Worm (Caenorhabditis elegans) whole organism, L2 larva: ENCODE measurements around the gene W02F12.8.

Source experiments
- R02D3.7 ChIP-seq: fragments of 150-350 bp; optimal IDR thresholded peaks from 2 replicates; lab custom pipeline; 2014; ENCODE audit warnings: missing biosample characterization, missing genetic modification characterization
- alr-1 ChIP-seq: fragments of 150-350 bp; optimal IDR thresholded peaks from 2 replicates; lab custom pipeline; 2014; ENCODE audit warnings: missing biosample characterization, missing genetic modification characterization
- dmd-4 ChIP-seq: sonication (generic microtip); optimal IDR thresholded peaks from 2 replicates; lab custom pipeline; 2017; ENCODE audit warnings: missing biosample characterization, missing genetic modification characterization
- egl-27 ChIP-seq: sonication (generic microtip); optimal IDR thresholded peaks from 3 replicates; lab custom pipeline; 2017; ENCODE audit warnings: missing biosample characterization, missing genetic modification reagents, missing genetic modification characterization
- elt-1 ChIP-seq: fragments of 150-350 bp; optimal IDR thresholded peaks from 2 replicates; lab custom pipeline; 2014; ENCODE audit warnings: missing biosample characterization, missing genetic modification characterization
- mdl-1 ChIP-seq, 2 experiments: fragments of 150-350 bp in 1 of 2; sonication (generic microtip) in 1 of 2; optimal IDR thresholded peaks; 2 replicates each; lab custom pipeline; 2017; ENCODE audit warnings: missing biosample characterization in 2 of 2, missing genetic modification characterization in 2 of 2
- nhr-10 ChIP-seq: sonication (generic microtip); optimal IDR thresholded peaks from 2 replicates; lab custom pipeline; 2017; ENCODE audit warnings: missing biosample characterization, missing genetic modification characterization
- nhr-21 ChIP-seq: fragments of 150-350 bp; optimal IDR thresholded peaks from 2 replicates; lab custom pipeline; 2014; ENCODE audit warnings: missing biosample characterization, missing genetic modification characterization
- nhr-23 ChIP-seq: fragments of 150-350 bp; optimal IDR thresholded peaks from 2 replicates; lab custom pipeline; 2014; ENCODE audit warnings: missing biosample characterization, missing genetic modification reagents, missing genetic modification characterization
- nhr-237 ChIP-seq: fragments of 150-350 bp; optimal IDR thresholded peaks from 2 replicates; lab custom pipeline; 2014; ENCODE audit warnings: missing biosample characterization, missing genetic modification characterization
- peb-1 ChIP-seq: fragments of 150-350 bp; optimal IDR thresholded peaks from 2 replicates; lab custom pipeline; 2014; ENCODE audit warnings: missing biosample characterization, missing genetic modification characterization
- sma-9 ChIP-seq, 2 experiments: fragments of 150-350 bp in 1 of 2; sonication (generic microtip) in 1 of 2; optimal IDR thresholded peaks; 2 replicates each; lab custom pipeline; 2014 to 2016; ENCODE audit warnings: missing genetic modification characterization in 2 of 2, mild to moderate bottlenecking in 1 of 2, missing biosample characterization in 1 of 2, missing compliant biosample characterization in 1 of 2, missing genetic modification reagents in 1 of 2, moderate library complexity in 1 of 2
- snpc-4 ChIP-seq: fragments of 150-350 bp; optimal IDR thresholded peaks from 2 replicates; lab custom pipeline; 2014; ENCODE audit warnings: missing biosample characterization, missing genetic modification characterization
- ztf-11 ChIP-seq: sonication (generic microtip); optimal IDR thresholded peaks from 2 replicates; lab custom pipeline; 2017; ENCODE audit warnings: missing biosample characterization, missing genetic modification characterization

- TF ChIP-seq elt-1 (tag; lab: Kevin White, UChicago), result no peak
- TF ChIP-seq R02D3.7, result no peak
- no peak for TF ChIP-seq snpc-4 (tag; lab: Kevin White, UChicago)
- no peak for TF ChIP-seq nhr-21 (tag; lab: Kevin White, UChicago)
- TF ChIP-seq dmd-4, result no peak
- no peak for TF ChIP-seq nhr-23 (tag; lab: Kevin White, UChicago)
- no peak for TF ChIP-seq egl-27
- TF ChIP-seq sma-9 (GFP tag; optimal IDR thresholded peaks at IDR 0.05; lab: Kevin White, UChicago), result no peak
- no peak for TF ChIP-seq sma-9 (tag; optimal IDR thresholded peaks at IDR 0.05; lab: Kevin White, UChicago)
- no peak for TF ChIP-seq nhr-237 (tag; lab: Kevin White, UChicago)
- TF ChIP-seq peb-1 (tag; lab: Kevin White, UChicago), result no peak
- no peak for TF ChIP-seq mdl-1 (tag; optimal IDR thresholded peaks at IDR 0.05; lab: Kevin White, UChicago)
- no peak for TF ChIP-seq nhr-10 (tag; lab: Kevin White, UChicago)
- TF ChIP-seq alr-1, result no peak
- TF ChIP-seq ztf-11 (tag; lab: Kevin White, UChicago), result no peak
Observed at ce11 chrV:6699021-6699420, 4.5 kb upstream of the W02F12.8 start.
